Worm (Caenorhabditis elegans) whole organism, L3 larva: ENCODE results near the gene srh-172.

Experiments used
- R02D3.7 ChIP-seq: fragments of 150-350 bp; optimal IDR thresholded peaks from 2 replicates; lab custom pipeline; 2014; ENCODE audit warnings: missing biosample characterization, missing genetic modification characterization
- ZK546.5 ChIP-seq: sonication (generic microtip); optimal IDR thresholded peaks from 2 replicates; lab custom pipeline; 2017; ENCODE audit warnings: missing biosample characterization, missing genetic modification characterization
- aly-2 ChIP-seq: fragments of 150-350 bp; optimal IDR thresholded peaks from 2 replicates; lab custom pipeline; 2014; ENCODE audit warnings: missing biosample characterization, missing genetic modification characterization
- ceh-28 ChIP-seq: fragments of 150-350 bp; optimal IDR thresholded peaks from 2 replicates; lab custom pipeline; 2014; ENCODE audit warnings: missing biosample characterization, missing genetic modification reagents, missing genetic modification characterization
- ceh-82 ChIP-seq: fragments of 150-350 bp; optimal IDR thresholded peaks from 2 replicates; lab custom pipeline; 2014; ENCODE audit warnings: missing biosample characterization, missing genetic modification characterization
- ceh-9 ChIP-seq: sonication (generic microtip); optimal IDR thresholded peaks from 2 replicates; lab custom pipeline; 2018; ENCODE audit warnings: missing biosample characterization, missing genetic modification characterization
- egl-5 ChIP-seq: fragments of 150-350 bp; optimal IDR thresholded peaks from 2 replicates; lab custom pipeline; 2017; ENCODE audit warnings: missing biosample characterization, missing genetic modification reagents, missing genetic modification characterization, inconsistent platforms
- elt-1 ChIP-seq: fragments of 150-350 bp; optimal IDR thresholded peaks from 2 replicates; lab custom pipeline; 2014; ENCODE audit warnings: missing biosample characterization, missing genetic modification characterization
- elt-2 ChIP-seq: sonication (generic microtip); optimal IDR thresholded peaks from 2 replicates; lab custom pipeline; 2016; ENCODE audit warnings: missing genetic modification reagents, mild to moderate bottlenecking, missing genetic modification characterization, missing compliant biosample characterization
- elt-3 ChIP-seq, 3 experiments: fragments of 150-350 bp in 1 of 3; sonication (generic microtip) in 2 of 3; optimal IDR thresholded peaks; 2 replicates in 2 of 3; 4 replicates in 1 of 3; lab custom pipeline; 2014 to 2017; ENCODE audit warnings: missing biosample characterization in 3 of 3, missing genetic modification characterization in 3 of 3
- fkh-10 ChIP-seq: sonication (generic microtip); optimal IDR thresholded peaks from 2 replicates; lab custom pipeline; 2017; ENCODE audit warnings: missing biosample characterization, missing genetic modification reagents, missing genetic modification characterization
- fkh-2 ChIP-seq: fragments of 150-350 bp; optimal IDR thresholded peaks from 2 replicates; lab custom pipeline; 2014; ENCODE audit warnings: missing biosample characterization, missing genetic modification reagents, missing genetic modification characterization
- fos-1 ChIP-seq: fragments of 150-350 bp; optimal IDR thresholded peaks from 2 replicates; lab custom pipeline; 2014; ENCODE audit warnings: missing biosample characterization, missing genetic modification characterization
- hmg-11 ChIP-seq: sonication (generic microtip); optimal IDR thresholded peaks from 2 replicates; lab custom pipeline; 2016; ENCODE audit warnings: missing genetic modification characterization, missing compliant biosample characterization
- jun-1 ChIP-seq: fragments of 150-350 bp; optimal IDR thresholded peaks from 2 replicates; lab custom pipeline; 2014; ENCODE audit warnings: missing biosample characterization, missing genetic modification reagents, missing genetic modification characterization
- lin-15B ChIP-seq: fragments of 150-350 bp; optimal IDR thresholded peaks from 2 replicates; lab custom pipeline; 2014; ENCODE audit warnings: missing biosample characterization, missing genetic modification characterization
- lin-39 ChIP-seq: fragments of 150-350 bp; optimal IDR thresholded peaks from 2 replicates; lab custom pipeline; 2018; ENCODE audit warnings: missing biosample characterization, missing genetic modification reagents, missing genetic modification characterization
- mdl-1 ChIP-seq: fragments of 150-350 bp; optimal IDR thresholded peaks from 2 replicates; lab custom pipeline; 2014; ENCODE audit warnings: missing biosample characterization, missing genetic modification characterization
- nfya-1 ChIP-seq: sonication (generic microtip); optimal IDR thresholded peaks from 2 replicates; lab custom pipeline; 2017; ENCODE audit warnings: missing genetic modification characterization, mild to moderate bottlenecking, missing compliant biosample characterization, antibody characterized with exemption, moderate library complexity; ENCODE audit not compliant: insufficient read depth
- nhr-11 ChIP-seq: fragments of 150-350 bp; optimal IDR thresholded peaks from 2 replicates; lab custom pipeline; 2014; ENCODE audit warnings: missing biosample characterization, missing genetic modification characterization
- nhr-23 ChIP-seq: fragments of 150-350 bp; optimal IDR thresholded peaks from 2 replicates; lab custom pipeline; 2014; ENCODE audit warnings: missing biosample characterization, missing genetic modification reagents, missing genetic modification characterization
- nhr-237 ChIP-seq: fragments of 150-350 bp; optimal IDR thresholded peaks from 2 replicates; lab custom pipeline; 2014; ENCODE audit warnings: missing biosample characterization, missing genetic modification characterization
- nhr-25 ChIP-seq: sonication (generic microtip); optimal IDR thresholded peaks from 2 replicates; lab custom pipeline; 2017; ENCODE audit warnings: missing biosample characterization, missing genetic modification characterization
- nhr-28 ChIP-seq: fragments of 150-350 bp; optimal IDR thresholded peaks from 2 replicates; lab custom pipeline; 2014; ENCODE audit warnings: missing biosample characterization, missing genetic modification characterization
- nhr-43 ChIP-seq: sonication (generic microtip); optimal IDR thresholded peaks from 2 replicates; lab custom pipeline; 2016; ENCODE audit warnings: mild to moderate bottlenecking, missing genetic modification characterization, missing compliant biosample characterization; ENCODE audit not compliant: poor library complexity, severe bottlenecking
- nhr-76 ChIP-seq: fragments of 150-350 bp; sonication (generic microtip); optimal IDR thresholded peaks from 5 replicates; lab custom pipeline; 2014; ENCODE audit warnings: missing biosample characterization, missing genetic modification characterization
- pqm-1 ChIP-seq: fragments of 150-350 bp; optimal IDR thresholded peaks from 2 replicates; lab custom pipeline; 2017; ENCODE audit warnings: missing biosample characterization, missing genetic modification characterization, inconsistent platforms
- sea-2 ChIP-seq: fragments of 150-350 bp; sonication (generic microtip); optimal IDR thresholded peaks from 4 replicates; lab custom pipeline; 2014; ENCODE audit warnings: missing biosample characterization, missing genetic modification reagents, missing genetic modification characterization
- skn-1 ChIP-seq: fragments of 150-350 bp; optimal IDR thresholded peaks from 2 replicates; lab custom pipeline; 2014; ENCODE audit warnings: missing biosample characterization, missing genetic modification characterization
- zag-1 ChIP-seq: fragments of 150-350 bp; optimal IDR thresholded peaks from 2 replicates; lab custom pipeline; 2014; ENCODE audit warnings: missing biosample characterization, missing genetic modification characterization
- ztf-11 ChIP-seq: fragments of 150-350 bp; optimal IDR thresholded peaks from 2 replicates; lab custom pipeline; 2014; ENCODE audit warnings: missing biosample characterization, missing genetic modification characterization
- ztf-4 ChIP-seq: fragments of 150-350 bp; optimal IDR thresholded peaks from 2 replicates; lab custom pipeline; 2014; ENCODE audit warnings: missing biosample characterization, missing genetic modification characterization

Gene srh-172

ce11 chrV:19987684-19988083 is 28.8 kb downstream of the srh-172 start, which contains the start of gene sri-67:
TSS of gene sri-67 (plus strand) at chrV:19987984.
- TF ChIP-seq ztf-4 (tag; lab: Kevin White, UChicago) (no peak), ztf-11 (tag; lab: Kevin White, UChicago) (no peak), sea-2 (no peak), skn-1 (no peak), pqm-1 (no peak), egl-5 (no peak), zag-1 (no peak), ZK546.5 (tag; lab: Kevin White, UChicago) (no peak), lin-39 (tag; lab: Kevin White, UChicago) (no peak), elt-3 (tag; optimal IDR thresholded peaks at IDR 0.05; lab: Kevin White, UChicago) (no peak), nhr-43 (tag; lab: Kevin White, UChicago) (no peak), fos-1 (tag; lab: Kevin White, UChicago) (no peak), ceh-9 (tag; lab: Kevin White, UChicago) (no peak), mdl-1 (tag; lab: Kevin White, UChicago) (no peak), aly-2 (tag; lab: Kevin White, UChicago) (no peak), nhr-11 (tag; lab: Kevin White, UChicago) (no peak), fkh-10 (GFP tag; lab: Kevin White, UChicago) (no peak), elt-2 (tag; lab: Kevin White, UChicago) (no peak), elt-1 (tag; lab: Kevin White, UChicago) (no peak)

- TF ChIP-seq jun-1 = no peak
- no peak for TF ChIP-seq sea-2
Observed at ce11 chrV:19994093-19994492, 35.2 kb downstream of the srh-172 start, which contains the start of gene Y60A3A.25. TSS of gene Y60A3A.25 (minus strand) at chrV:19994193.

ce11 chrV:19994665-19995064 is 35.8 kb downstream of the srh-172 start:
- TF ChIP-seq nhr-76 (no peak), elt-2 (tag; lab: Kevin White, UChicago) (peak; percentile 64), pqm-1 (peak; percentile 12)

- TF ChIP-seq nhr-25 (tag; lab: Kevin White, UChicago) = no peak
- TF ChIP-seq nfya-1 = no peak
- no peak for TF ChIP-seq egl-5
Observed at ce11 chrV:19997481-19997880, 38.6 kb downstream of the srh-172 start.

ce11 chrV:19998203-19998836 is 39.5 kb downstream of the srh-172 start:
- TF ChIP-seq fkh-2 (tag; lab: Kevin White, UChicago) = no peak
- no peak for TF ChIP-seq ceh-82 (tag; lab: Kevin White, UChicago)
- TF ChIP-seq ztf-11 (tag; lab: Kevin White, UChicago) = no peak
- no peak for TF ChIP-seq hmg-11
- TF ChIP-seq ceh-28 (tag; lab: Kevin White, UChicago) = peak; percentile 78

ce11 chrV:19999100-19999499 is 40.3 kb downstream of the srh-172 start:
- TF ChIP-seq nhr-28 (tag; lab: Kevin White, UChicago) = no peak
- TF ChIP-seq, all 47 proteins: peak for 0

- TF ChIP-seq R02D3.7 (tag; lab: Kevin White, UChicago) (no peak), nfya-1 (no peak), lin-15B (tag; lab: Kevin White, UChicago) (no peak), nhr-23 (tag; lab: Kevin White, UChicago) (no peak), nhr-237 (tag; lab: Kevin White, UChicago) (no peak)
Observed at ce11 chrV:19999789-20000188, 40.9 kb downstream of the srh-172 start.
